Fruit fly (Drosophila melanogaster) whole organism, embryonic: Measurements from ENCODE around the gene STUB1.

Source experiments
- CG14441 ChIP-seq: fragments of 200-800 bp; sonication (Bioruptor generic); IDR thresholded peaks from 2 replicates; pipeline ENCODE4 v1.3.6; 2022; ENCODE audit warnings: missing biosample characterization, missing genetic modification characterization
- CG3163 ChIP-seq: fragments of 200-800 bp; sonication (Bioruptor generic); optimal IDR thresholded peaks from 3 replicates; lab custom pipeline; 2016; ENCODE audit warnings: missing biosample characterization, missing genetic modification characterization
- Sin3A ChIP-seq: fragments of >200 bp; optimal IDR thresholded peaks from 2 replicates; lab custom pipeline; 2018
- az2 ChIP-seq: fragments of 200-800 bp; sonication (Bioruptor generic); optimal IDR thresholded peaks from 3 replicates; lab custom pipeline; 2016; ENCODE audit warnings: missing biosample characterization, missing genetic modification characterization

DNA sequence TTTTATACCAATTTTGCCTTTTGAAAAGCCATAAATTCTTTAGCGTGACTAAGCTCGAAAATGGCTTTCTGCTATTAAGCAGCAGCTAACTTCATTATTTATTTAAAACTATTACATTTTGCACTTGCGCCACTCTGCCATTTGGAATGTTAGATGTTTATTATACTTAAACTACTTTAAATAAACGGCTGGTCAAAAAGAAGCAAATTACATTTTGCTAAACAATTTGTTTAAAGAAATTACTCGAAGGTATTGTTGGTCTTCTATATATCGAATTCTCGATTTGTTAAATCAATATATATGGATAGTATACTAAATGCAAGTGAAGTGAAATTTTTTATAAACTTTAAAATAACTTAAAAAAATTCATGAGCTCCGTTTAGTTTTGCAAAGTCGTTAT lies 14.9 kb downstream of the STUB1 start, which contains the start of gene ppk10:
- TF ChIP-seq Sin3A (no peak), CG3163 (GFP tag; lab: Kevin White, UChicago) (no peak), az2 (GFP tag; lab: Kevin White, UChicago) (no peak), CG14441 (GFP tag; lab: Robert Waterston, UW) (no peak)
